Fruit fly (Drosophila melanogaster) whole organism, embryonic: ENCODE results near the gene Usp30.

Experiments used
- Atf6 ChIP-seq: fragments of 200-800 bp; sonication (Bioruptor generic); IDR thresholded peaks from 2 replicates; pipeline ENCODE4 v1.3.6; 2022; ENCODE audit warnings: missing biosample characterization, missing genetic modification characterization
- CG15696 ChIP-seq: fragments of 200-800 bp; sonication (Bioruptor generic); optimal IDR thresholded peaks from 2 replicates; lab custom pipeline; 2019; ENCODE audit warnings: missing biosample characterization, mild to moderate bottlenecking, missing genetic modification characterization, moderate library complexity
- Ets97D ChIP-seq: fragments of 200-800 bp; sonication (Bioruptor generic); optimal IDR thresholded peaks from 3 replicates; lab custom pipeline; 2016; ENCODE audit warnings: missing biosample characterization, missing genetic modification characterization
- Med ChIP-seq: fragments of 200-800 bp; sonication (Bioruptor generic); peaks from one replicate; lab custom pipeline; 2016; ENCODE audit warnings: missing biosample characterization, missing genetic modification characterization, mild to moderate bottlenecking, inconsistent platforms, moderate library complexity
- Six4 ChIP-seq: fragments of 200-800 bp; sonication (Bioruptor generic); optimal IDR thresholded peaks from 2 replicates; lab custom pipeline; 2016; ENCODE audit warnings: missing biosample characterization, missing genetic modification characterization
- Vsx1 ChIP-seq: fragments of 200-800 bp; sonication (Bioruptor generic); optimal IDR thresholded peaks from 2 replicates; lab custom pipeline; 2017; ENCODE audit warnings: missing biosample characterization, mild to moderate bottlenecking, missing genetic modification characterization, missing genetic modification reagents
- exex ChIP-seq: fragments of 200-800 bp; sonication (Bioruptor generic); optimal IDR thresholded peaks from 4 replicates; lab custom pipeline; 2018; ENCODE audit warnings: missing biosample characterization, mild to moderate bottlenecking, missing genetic modification characterization, moderate library complexity
- lmd ChIP-seq: fragments of 200-800 bp; sonication (Bioruptor generic); IDR thresholded peaks from 2 replicates; pipeline ENCODE4 v1.3.6; 2022; ENCODE audit warnings: missing biosample characterization, missing genetic modification characterization
- pros ChIP-seq: fragments of 200-800 bp; sonication (Bioruptor generic); optimal IDR thresholded peaks from 3 replicates; lab custom pipeline; 2019; ENCODE audit warnings: missing biosample characterization, mild to moderate bottlenecking, missing genetic modification characterization, moderate library complexity
- pum ChIP-seq: fragments of 200-800 bp; sonication (Bioruptor generic); optimal IDR thresholded peaks from 2 replicates; lab custom pipeline; 2016; ENCODE audit warnings: missing biosample characterization, missing genetic modification characterization
- tin ChIP-seq: fragments of 200-800 bp; sonication (Bioruptor generic); optimal IDR thresholded peaks from 3 replicates; lab custom pipeline; 2016; ENCODE audit warnings: missing biosample characterization, missing genetic modification characterization

DNA sequence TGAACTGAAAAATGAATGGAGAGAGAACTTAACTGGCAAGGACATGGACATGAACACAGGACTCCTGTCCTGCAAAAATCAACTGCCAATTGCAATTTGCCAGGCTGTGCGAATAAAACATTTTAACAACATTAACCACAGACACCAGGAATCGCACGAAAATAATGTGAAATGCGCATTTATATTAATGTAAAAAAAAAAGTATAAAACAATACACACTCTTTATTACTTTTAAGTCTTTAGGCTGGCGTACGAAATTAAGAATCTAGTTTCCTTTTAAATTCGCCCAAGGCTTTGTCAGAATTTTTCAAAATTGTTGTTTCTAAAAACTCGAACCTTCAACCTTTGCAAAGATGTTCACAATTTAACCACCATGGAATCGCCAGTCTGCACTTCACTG lies 34.6 kb downstream of the Usp30 start, which contains the start of gene CG12729:
- TF ChIP-seq pros: no peak
- no peak for TF ChIP-seq exex (tag; lab: Kevin White, UChicago)
- TF ChIP-seq Vsx1 (GFP tag; lab: Kevin White, UChicago): no peak
- no peak for TF ChIP-seq Ets97D
- no peak for TF ChIP-seq Atf6
- TF ChIP-seq Six4 (GFP tag; lab: Kevin White, UChicago): no peak
- no peak for TF ChIP-seq lmd (GFP tag; lab: Robert Waterston, UW)
- TF ChIP-seq pum: no peak
- TF ChIP-seq Med (GFP tag; lab: Kevin White, UChicago): no peak
- no peak for TF ChIP-seq tin (GFP tag; lab: Kevin White, UChicago)
- TF ChIP-seq CG15696 (tag; lab: Kevin White, UChicago): no peak
